Fruit fly (Drosophila melanogaster) Kc167 (cell line): Measurements from ENCODE around the gene Rab1.

Source experiments
- Myc ChIP-seq: fragments of >200 bp; optimal IDR thresholded peaks from 2 replicates; lab custom pipeline; 2017; ENCODE audit warnings: missing external identifiers
- Sin3A ChIP-seq: fragments of >200 bp; optimal IDR thresholded peaks from 2 replicates; lab custom pipeline; 2018; ENCODE audit warnings: missing external identifiers
- h ChIP-seq: fragments of >200 bp; optimal IDR thresholded peaks from 3 replicates; lab custom pipeline; 2018; ENCODE audit warnings: missing external identifiers
- insv ChIP-seq: fragments of >200 bp; optimal IDR thresholded peaks from 3 replicates; lab custom pipeline; 2018; ENCODE audit warnings: missing external identifiers
- psq ChIP-seq: fragments of >200 bp; optimal IDR thresholded peaks from 2 replicates; lab custom pipeline; 2017; ENCODE audit warnings: missing external identifiers
- ttk ChIP-seq: sonication (Bioruptor generic); optimal IDR thresholded peaks from 2 replicates; lab custom pipeline; 2017; ENCODE audit warnings: missing external identifiers

dm6 chr3R:21293833-21294232 lies 25.0 kb upstream of the Rab1 start, which contains the start of gene SIFaR:
- TF ChIP-seq psq (lab: Kevin White, UChicago) = no peak
- no peak for TF ChIP-seq insv (lab: Kevin White, UChicago)
- no peak for TF ChIP-seq h (lab: Kevin White, UChicago)
- TF ChIP-seq Sin3A (lab: Kevin White, UChicago) = no peak
- no peak for TF ChIP-seq Myc (lab: Kevin White, UChicago)
- no peak for TF ChIP-seq ttk (lab: Kevin White, UChicago)
